Worm (Caenorhabditis elegans) whole organism, midembryonic: ENCODE results near the gene wah-1.
A peak's percentile ranks its signal among the peaks of the same experiment; 100 is the strongest.

Source experiments
- T22C8.4 ChIP-seq: fragments of 200-800 bp; sonication (Bioruptor generic); IDR thresholded peaks from 2 replicates; pipeline ENCODE4 v1.3.6; 2022; ENCODE audit warnings: missing genetic modification characterization, missing compliant biosample characterization
- cog-1 ChIP-seq: sonication (generic microtip); optimal IDR thresholded peaks from 2 replicates; lab custom pipeline; 2016; ENCODE audit warnings: missing genetic modification characterization, missing compliant biosample characterization
- flt-1 ChIP-seq: fragments of 200-800 bp; sonication (Bioruptor generic); IDR thresholded peaks from 2 replicates; pipeline ENCODE4 v1.3.6; 2022; ENCODE audit warnings: missing genetic modification characterization, missing compliant biosample characterization
- klf-2 ChIP-seq: fragments of 200-800 bp; sonication (Bioruptor generic); conservative IDR thresholded peaks from 2 replicates; pipeline ENCODE4 v1.3.6; 2022; ENCODE audit warnings: missing genetic modification reagents, missing genetic modification characterization, missing compliant biosample characterization
- med-1 ChIP-seq: sonication (generic microtip); optimal IDR thresholded peaks from 2 replicates; lab custom pipeline; 2017; ENCODE audit warnings: missing genetic modification characterization, mild to moderate bottlenecking, missing compliant biosample characterization, antibody characterized with exemption, missing genetic modification reagents; ENCODE audit not compliant: insufficient read depth
- ref-1 ChIP-seq: fragments of 200-800 bp; sonication (Bioruptor generic); conservative IDR thresholded peaks from 2 replicates; pipeline ENCODE4 v1.3.6; 2022; ENCODE audit warnings: missing genetic modification reagents, missing genetic modification characterization, missing compliant biosample characterization
- tab-1 ChIP-seq: fragments of 200-800 bp; sonication (Bioruptor generic); IDR thresholded peaks from 2 replicates; pipeline ENCODE4 v1.3.6; 2022; ENCODE audit warnings: missing genetic modification characterization, missing compliant biosample characterization
- ztf-23 ChIP-seq: fragments of 200-800 bp; sonication (Bioruptor generic); IDR thresholded peaks from 2 replicates; pipeline ENCODE4 v1.3.6; 2022; ENCODE audit warnings: missing genetic modification reagents, missing genetic modification characterization, missing compliant biosample characterization
- ztf-29 ChIP-seq: fragments of 200-800 bp; sonication (Bioruptor generic); IDR thresholded peaks from 2 replicates; pipeline ENCODE4 v1.3.6; 2022; ENCODE audit warnings: missing genetic modification reagents, missing genetic modification characterization, missing compliant biosample characterization

The wah-1 gene

ce11 chrIII:11989823-11990222, at the start of gene wah-1:
TSS of gene wah-1 (plus strand) at chrIII:11990167.
- TF ChIP-seq ref-1 (GFP tag; lab: Robert Waterston, UW), result no peak
- no peak for TF ChIP-seq tab-1
- TF ChIP-seq cog-1 (tag; lab: Kevin White, UChicago), result no peak
- no peak for TF ChIP-seq ztf-23 (GFP tag; lab: Robert Waterston, UW)
- no peak for TF ChIP-seq ztf-29 (GFP tag; lab: Robert Waterston, UW)
- no peak for TF ChIP-seq med-1 (GFP tag; lab: Kevin White, UChicago)
- TF ChIP-seq T22C8.4 (GFP tag; lab: Robert Waterston, UW), result no peak
- no peak for TF ChIP-seq flt-1 (GFP tag; lab: Robert Waterston, UW)
- no peak for TF ChIP-seq klf-2 (GFP tag; lab: Robert Waterston, UW)

DNA sequence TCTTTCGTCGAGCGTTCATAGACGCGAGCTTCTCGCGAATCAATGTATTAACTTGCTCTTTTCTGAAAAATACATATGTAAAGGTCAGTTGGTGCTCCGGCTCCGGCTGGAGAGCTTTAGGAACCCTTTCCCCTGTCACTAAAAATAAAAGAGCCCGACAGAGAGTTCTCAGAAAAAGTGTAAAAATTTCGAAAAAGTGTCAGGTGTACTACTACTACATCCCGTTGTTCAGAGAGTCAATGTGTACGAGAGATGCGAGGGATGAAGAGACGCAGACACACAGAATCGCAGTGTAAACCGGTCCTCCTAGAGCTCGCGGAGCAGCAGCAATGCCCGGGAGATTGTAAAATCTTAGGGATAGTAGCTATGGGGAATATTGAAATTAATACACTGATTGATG, 47.3 kb upstream of the wah-1 start:
- TF ChIP-seq T22C8.4 (GFP tag; lab: Robert Waterston, UW), result no peak
- peak; percentile 50 for TF ChIP-seq cog-1 (tag; lab: Kevin White, UChicago)
- no peak for TF ChIP-seq klf-2 (GFP tag; lab: Robert Waterston, UW)
- no peak for TF ChIP-seq med-1 (GFP tag; lab: Kevin White, UChicago)

DNA sequence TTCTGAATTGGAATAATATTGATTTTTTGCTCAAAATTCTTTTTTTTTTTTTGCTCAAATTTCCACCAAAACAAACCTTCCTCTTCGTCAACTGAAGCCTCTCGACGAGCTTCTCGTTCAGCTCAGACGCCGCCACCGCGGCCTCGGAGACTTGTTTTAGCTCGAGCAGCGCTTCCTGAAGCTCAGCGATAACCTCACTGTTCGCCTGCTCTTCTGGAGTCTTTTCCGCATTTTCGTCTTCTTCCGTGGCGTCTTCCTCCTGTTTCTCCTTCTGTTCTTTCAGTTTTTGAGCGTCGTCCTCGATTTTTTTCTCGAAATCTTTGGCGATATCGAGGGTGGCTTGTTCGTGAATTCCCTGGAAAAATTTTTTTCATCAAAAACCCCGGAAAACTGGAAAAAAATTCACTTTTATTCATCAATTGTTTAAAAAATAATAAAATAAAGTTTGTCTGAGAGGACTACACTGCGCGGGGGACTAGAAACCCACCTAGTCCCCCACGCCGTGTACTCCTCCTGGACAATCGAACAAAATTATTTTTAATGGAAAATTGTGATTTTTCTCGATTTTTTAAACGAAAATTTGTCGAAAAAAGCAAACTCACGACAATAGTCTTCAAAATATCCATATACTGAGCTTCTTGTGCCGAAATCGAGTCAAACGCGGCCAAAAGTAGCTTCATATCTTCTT, 43.8 kb upstream of the wah-1 start:
- TF ChIP-seq ztf-23 (GFP tag; lab: Robert Waterston, UW) (0 out of 2 replicates have a peak, but pooled peaks have one; percentile 32), flt-1 (GFP tag; lab: Robert Waterston, UW) (peak; percentile 76), ref-1 (GFP tag; lab: Robert Waterston, UW) (no peak), tab-1 (no peak), T22C8.4 (GFP tag; lab: Robert Waterston, UW) (peak; percentile 62), klf-2 (GFP tag; lab: Robert Waterston, UW) (peak; percentile 54; the same call in 1 of the 2 replicates), cog-1 (tag; lab: Kevin White, UChicago) (peak; percentile 10), ztf-29 (GFP tag; lab: Robert Waterston, UW) (peak; percentile 22; the same call in 1 of the 2 replicates), med-1 (GFP tag; lab: Kevin White, UChicago) (no peak)

ce11 chrIII:11946973-11947372, 43.0 kb upstream of the wah-1 start, which contains the start of gene Y56A3A.7:
TSS of gene Y56A3A.7 (minus strand) at chrIII:11947019.
- TF ChIP-seq flt-1 (GFP tag; lab: Robert Waterston, UW) (no peak), T22C8.4 (GFP tag; lab: Robert Waterston, UW) (no peak)

DNA sequence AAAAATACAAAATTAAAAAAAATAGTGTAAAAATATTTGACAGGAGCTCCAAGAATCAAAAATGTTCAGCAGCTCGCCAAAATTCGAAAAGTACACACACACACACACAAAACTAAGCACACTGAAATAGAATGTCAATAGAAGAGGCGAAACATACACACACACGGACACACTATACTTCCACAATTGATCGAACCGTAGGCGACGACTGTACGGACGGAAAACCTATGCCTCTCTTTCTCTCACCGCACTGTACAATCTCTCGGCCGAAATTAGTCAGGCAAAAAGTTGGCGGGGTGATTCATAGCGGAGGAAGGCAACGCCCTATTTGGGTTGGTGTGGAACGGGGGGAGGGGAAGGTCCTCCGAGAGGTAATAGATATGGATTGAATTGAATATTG, 42.4 kb upstream of the wah-1 start:
- TF ChIP-seq klf-2 (GFP tag; lab: Robert Waterston, UW) (no peak), ref-1 (GFP tag; lab: Robert Waterston, UW) (no peak), med-1 (GFP tag; lab: Kevin White, UChicago) (no peak), T22C8.4 (GFP tag; lab: Robert Waterston, UW) (no peak), flt-1 (GFP tag; lab: Robert Waterston, UW) (no peak), ztf-29 (GFP tag; lab: Robert Waterston, UW) (no peak), cog-1 (tag; lab: Kevin White, UChicago) (no peak), ztf-23 (GFP tag; lab: Robert Waterston, UW) (no peak), tab-1 (no peak)

DNA sequence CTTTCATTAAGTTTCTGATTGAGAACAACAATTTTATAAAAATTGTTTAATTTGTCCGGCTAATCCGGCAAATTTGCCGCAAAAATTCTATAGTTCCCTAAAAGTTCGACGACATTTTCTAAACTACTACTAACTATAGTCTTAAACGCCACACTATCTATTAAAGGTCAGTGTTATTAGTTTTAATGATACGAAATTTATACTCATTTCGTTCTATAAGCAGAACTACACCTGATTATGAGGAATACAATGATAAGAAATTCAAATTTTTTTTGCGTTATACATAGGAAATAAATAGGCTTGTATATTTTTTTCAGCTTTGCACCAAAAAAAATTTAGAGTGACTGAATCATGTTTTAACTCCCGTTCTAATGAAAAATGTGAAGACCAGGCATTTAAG, 41.5 kb upstream of the wah-1 start:
- TF ChIP-seq tab-1 (no peak), ref-1 (GFP tag; lab: Robert Waterston, UW) (no peak), cog-1 (tag; lab: Kevin White, UChicago) (no peak), med-1 (GFP tag; lab: Kevin White, UChicago) (no peak), klf-2 (GFP tag; lab: Robert Waterston, UW) (no peak), flt-1 (GFP tag; lab: Robert Waterston, UW) (no peak), ztf-23 (GFP tag; lab: Robert Waterston, UW) (no peak), ztf-29 (GFP tag; lab: Robert Waterston, UW) (no peak), T22C8.4 (GFP tag; lab: Robert Waterston, UW) (no peak)

DNA sequence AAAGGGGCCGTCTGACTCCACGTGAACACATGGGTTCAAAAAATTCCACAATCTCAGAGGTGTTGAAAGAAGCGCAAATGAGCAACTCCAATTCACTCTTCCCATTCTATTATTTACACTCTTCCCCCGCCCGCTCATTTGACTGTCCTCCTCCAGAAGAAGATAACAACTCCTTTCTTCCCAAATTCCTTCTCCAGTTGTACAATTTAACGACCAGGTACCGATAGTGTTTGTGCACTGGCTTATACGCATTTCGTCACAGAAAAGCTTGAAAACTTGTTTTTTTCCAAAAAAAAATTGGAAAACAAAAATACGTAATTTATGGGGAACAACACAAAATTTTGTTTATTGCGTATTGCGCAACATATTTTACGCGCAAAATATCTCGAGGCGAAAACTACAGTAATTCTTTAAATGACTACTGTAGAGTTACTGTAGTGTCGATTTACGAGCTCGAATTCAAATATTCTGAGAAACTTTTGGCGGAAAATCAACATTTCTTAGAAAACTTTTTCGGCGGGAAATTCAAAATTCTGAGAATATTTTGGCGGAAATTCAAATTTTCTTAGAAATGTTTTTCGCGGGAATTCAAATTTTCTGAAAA, 40.6 kb upstream of the wah-1 start:
- TF ChIP-seq ztf-29 (GFP tag; lab: Robert Waterston, UW), result no peak
- TF ChIP-seq T22C8.4 (GFP tag; lab: Robert Waterston, UW), result no peak
- no peak for TF ChIP-seq klf-2 (GFP tag; lab: Robert Waterston, UW)
- TF ChIP-seq tab-1, result no peak
- no peak for TF ChIP-seq cog-1 (tag; lab: Kevin White, UChicago)
- no peak for TF ChIP-seq flt-1 (GFP tag; lab: Robert Waterston, UW)
- TF ChIP-seq med-1 (GFP tag; lab: Kevin White, UChicago), result no peak
- no peak for TF ChIP-seq ztf-23 (GFP tag; lab: Robert Waterston, UW)
- no peak for TF ChIP-seq ref-1 (GFP tag; lab: Robert Waterston, UW)

- TF ChIP-seq ref-1 (GFP tag; lab: Robert Waterston, UW) (no peak), T22C8.4 (GFP tag; lab: Robert Waterston, UW) (peak; percentile 36; the same call in 1 of the 2 replicates)
Measured at ce11 chrIII:11951111-11951510, 38.9 kb upstream of the wah-1 start.

- TF ChIP-seq klf-2 (GFP tag; lab: Robert Waterston, UW) (no peak), flt-1 (GFP tag; lab: Robert Waterston, UW) (no peak), tab-1 (no peak), ztf-29 (GFP tag; lab: Robert Waterston, UW) (no peak), ref-1 (GFP tag; lab: Robert Waterston, UW) (no peak), T22C8.4 (GFP tag; lab: Robert Waterston, UW) (no peak), med-1 (GFP tag; lab: Kevin White, UChicago) (no peak), ztf-23 (GFP tag; lab: Robert Waterston, UW) (no peak), cog-1 (tag; lab: Kevin White, UChicago) (no peak)
Measured at ce11 chrIII:11954150-11954549, 35.8 kb upstream of the wah-1 start.
